Worm (Caenorhabditis elegans) whole organism, young adult: ENCODE results near the gene igcm-4.
A peak's percentile ranks its signal among the peaks of the same experiment; 100 is the strongest.

Source experiments
- B0019.2 ChIP-seq: fragments of 200-800 bp; sonication (Bioruptor generic); conservative IDR thresholded peaks from 2 replicates; pipeline ENCODE4 v1.3.6; 2022; ENCODE audit warnings: missing genetic modification reagents, missing genetic modification characterization, missing compliant biosample characterization
- B0035.1 ChIP-seq: sonication (generic microtip); optimal IDR thresholded peaks from 2 replicates; lab custom pipeline; 2016; ENCODE audit warnings: missing genetic modification characterization, mild to moderate bottlenecking, missing compliant biosample characterization, missing genotype, missing genetic modification reagents
- C17E4.6 ChIP-seq: fragments of 200-800 bp; sonication (Bioruptor generic); IDR thresholded peaks from 2 replicates; pipeline ENCODE4 v1.3.6; 2022; ENCODE audit warnings: missing genetic modification reagents, missing genetic modification characterization, missing compliant biosample characterization
- F37B4.10 ChIP-seq: fragments of 200-800 bp; sonication (Bioruptor generic); IDR thresholded peaks from 2 replicates; pipeline ENCODE4 v1.3.6; 2022; ENCODE audit warnings: missing genetic modification characterization, missing compliant biosample characterization
- F39B2.1 ChIP-seq: fragments of 200-800 bp; sonication (Bioruptor generic); IDR thresholded peaks from 2 replicates; pipeline ENCODE4 v1.3.6; 2022; ENCODE audit warnings: missing genetic modification reagents, missing genetic modification characterization, missing compliant biosample characterization
- F49E8.2 ChIP-seq: sonication (generic microtip); optimal IDR thresholded peaks from 3 replicates; lab custom pipeline; 2017; ENCODE audit warnings: missing genetic modification characterization, mild to moderate bottlenecking, missing compliant biosample characterization, antibody characterized with exemption, moderate library complexity; ENCODE audit not compliant: insufficient read depth
- K12H6.12 ChIP-seq: fragments of 200-800 bp; sonication (Bioruptor generic); optimal IDR thresholded peaks from 2 replicates; lab custom pipeline; 2018; ENCODE audit warnings: mild to moderate bottlenecking, missing genetic modification characterization, missing compliant biosample characterization
- Y53F4B.3 ChIP-seq: fragments of 200-800 bp; sonication (Bioruptor generic); IDR thresholded peaks from 2 replicates; pipeline ENCODE4 v1.3.6; 2022; ENCODE audit warnings: missing genetic modification reagents, missing genetic modification characterization, missing compliant biosample characterization
- Y67H2A.10 ChIP-seq: fragments of 200-800 bp; sonication (Bioruptor generic); conservative IDR thresholded peaks from 2 replicates; pipeline ENCODE4 v1.3.6; 2022; ENCODE audit warnings: missing genetic modification reagents, missing genetic modification characterization, missing compliant biosample characterization
- Y95B8A.8 ChIP-seq: fragments of 200-800 bp; sonication (Bioruptor generic); IDR thresholded peaks from 2 replicates; pipeline ENCODE4 v1.3.6; 2022; ENCODE audit warnings: missing genetic modification reagents, missing genetic modification characterization, missing compliant biosample characterization
- atf-7 ChIP-seq: sonication (generic microtip); optimal IDR thresholded peaks from 2 replicates; lab custom pipeline; 2017; ENCODE audit warnings: mild to moderate bottlenecking, missing genetic modification characterization, missing compliant biosample characterization
- attf-5 ChIP-seq: fragments of 200-800 bp; sonication (Bioruptor generic); optimal IDR thresholded peaks from 2 replicates; lab custom pipeline; 2018; ENCODE audit warnings: mild to moderate bottlenecking, missing genetic modification characterization, missing compliant biosample characterization
- ceh-100 ChIP-seq: fragments of 200-800 bp; sonication (Bioruptor generic); IDR thresholded peaks from 2 replicates; pipeline ENCODE4 v1.3.6; 2022; ENCODE audit warnings: missing genetic modification reagents, missing genetic modification characterization, missing compliant biosample characterization
- ceh-58 ChIP-seq: fragments of 200-800 bp; sonication (Bioruptor generic); IDR thresholded peaks from 2 replicates; pipeline ENCODE4 v1.3.6; 2022; ENCODE audit warnings: missing genetic modification characterization, missing compliant biosample characterization
- gei-17 ChIP-seq: fragments of 200-800 bp; sonication (Bioruptor generic); optimal IDR thresholded peaks from 2 replicates; lab custom pipeline; 2018; ENCODE audit warnings: mild to moderate bottlenecking, missing genetic modification characterization, missing compliant biosample characterization
- hmg-20 ChIP-seq: fragments of 200-800 bp; sonication (Bioruptor generic); IDR thresholded peaks from 2 replicates; pipeline ENCODE4 v1.3.6; 2022; ENCODE audit warnings: missing genetic modification reagents, missing genetic modification characterization, missing compliant biosample characterization
- hsf-1 ChIP-seq: fragments of 200-800 bp; sonication (Bioruptor generic); IDR thresholded peaks from 2 replicates; pipeline ENCODE4 v1.3.6; 2022; ENCODE audit warnings: missing genetic modification reagents, missing genetic modification characterization, missing compliant biosample characterization
- lag-1 ChIP-seq: fragments of 200-800 bp; sonication (Bioruptor generic); IDR thresholded peaks from 2 replicates; pipeline ENCODE4 v1.3.6; 2022; ENCODE audit warnings: missing genetic modification reagents, missing genetic modification characterization, missing compliant biosample characterization
- let-526 ChIP-seq: fragments of 200-800 bp; sonication (Bioruptor generic); IDR thresholded peaks from 2 replicates; pipeline ENCODE4 v1.3.6; 2022; ENCODE audit warnings: missing genetic modification reagents, missing genetic modification characterization, missing compliant biosample characterization
- lin-40 ChIP-seq: sonication (generic microtip); optimal IDR thresholded peaks from 2 replicates; lab custom pipeline; 2016; ENCODE audit warnings: missing genetic modification characterization, mild to moderate bottlenecking, missing compliant biosample characterization, missing genotype, missing genetic modification reagents
- lsy-27 ChIP-seq: sonication (generic microtip); optimal IDR thresholded peaks from 2 replicates; lab custom pipeline; 2017; ENCODE audit warnings: missing genetic modification characterization, mild to moderate bottlenecking, missing compliant biosample characterization, antibody characterized with exemption, missing genotype, borderline replicate concordance; ENCODE audit not compliant: insufficient read depth
- madf-3 ChIP-seq: fragments of 200-800 bp; sonication (Bioruptor generic); IDR thresholded peaks from 2 replicates; pipeline ENCODE4 v1.3.6; 2022; ENCODE audit warnings: missing genetic modification reagents, missing genetic modification characterization, missing compliant biosample characterization
- nhr-27 ChIP-seq: fragments of 200-800 bp; sonication (Bioruptor generic); optimal IDR thresholded peaks from 2 replicates; lab custom pipeline; 2018; ENCODE audit warnings: mild to moderate bottlenecking, missing genetic modification characterization, moderate library complexity, missing compliant biosample characterization
- nhr-80 ChIP-seq: sonication (generic microtip); optimal IDR thresholded peaks from 2 replicates; lab custom pipeline; 2016; ENCODE audit warnings: missing genetic modification characterization, missing compliant biosample characterization
- pha-4 ChIP-seq: fragments of 150-350 bp; sonication (generic microtip); optimal IDR thresholded peaks from 2 replicates; lab custom pipeline; 2014; ENCODE audit warnings: missing biosample characterization, missing genetic modification reagents, missing genetic modification characterization
- sdz-38 ChIP-seq: sonication (generic microtip); optimal IDR thresholded peaks from 2 replicates; lab custom pipeline; 2016; ENCODE audit warnings: missing genotype, missing genetic modification characterization, missing compliant biosample characterization
- snpc-1.1 ChIP-seq: sonication (generic microtip); optimal IDR thresholded peaks from 2 replicates; lab custom pipeline; 2017; ENCODE audit warnings: missing genetic modification characterization, mild to moderate bottlenecking, missing compliant biosample characterization, antibody characterized with exemption, moderate library complexity, missing genotype, missing genetic modification reagents; ENCODE audit not compliant: insufficient read depth
- snpc-4 ChIP-seq, 5 experiments: fragments of 150-350 bp in 1 of 5; sonication (generic microtip) in 4 of 5; optimal IDR thresholded peaks; 2 replicates each; lab custom pipeline; 2014 to 2018; ENCODE audit warnings: missing genetic modification characterization in 5 of 5, missing biosample characterization in 3 of 5, antibody characterized with exemption in 2 of 5, mild to moderate bottlenecking in 2 of 5, missing compliant biosample characterization in 2 of 5, missing genotype in 2 of 5, moderate library complexity in 2 of 5, missing genetic modification reagents in 1 of 5
- xnd-1 ChIP-seq: sonication (generic microtip); optimal IDR thresholded peaks from 2 replicates; lab custom pipeline; 2016; ENCODE audit warnings: missing genotype, missing genetic modification reagents, missing genetic modification characterization, missing compliant biosample characterization
- zim-3 ChIP-seq: sonication (generic microtip); optimal IDR thresholded peaks from 2 replicates; lab custom pipeline; 2017; ENCODE audit warnings: mild to moderate bottlenecking, missing genetic modification characterization, moderate library complexity, missing compliant biosample characterization
- ztf-26 ChIP-seq: sonication (generic microtip); optimal IDR thresholded peaks from 2 replicates; lab custom pipeline; 2017; ENCODE audit warnings: missing genetic modification characterization, missing compliant biosample characterization
- ztf-28 ChIP-seq: fragments of 200-800 bp; sonication (Bioruptor generic); IDR thresholded peaks from 2 replicates; pipeline ENCODE4 v1.3.6; 2022; ENCODE audit warnings: missing genetic modification reagents, missing genetic modification characterization, missing compliant biosample characterization
- ztf-3 ChIP-seq: fragments of 200-800 bp; sonication (Bioruptor generic); optimal IDR thresholded peaks from 2 replicates; lab custom pipeline; 2018; ENCODE audit warnings: mild to moderate bottlenecking, missing genetic modification characterization, missing compliant biosample characterization

Gene igcm-4

ce11 chrX:2045603-2046002, 557 bp downstream of the igcm-4 start:
- TF ChIP-seq hmg-20 (no peak), ztf-26 (no peak), xnd-1 (tag; lab: Kevin White, UChicago) (no peak), nhr-80 (tag; lab: Kevin White, UChicago) (no peak), lsy-27 (tag; lab: Kevin White, UChicago) (no peak), F37B4.10 (no peak), lag-1 (GFP tag; lab: Robert Waterston, UW) (no peak), snpc-4 (GFP tag; optimal IDR thresholded peaks at IDR 0.05; lab: Kevin White, UChicago) (no peak), snpc-4 (tag; optimal IDR thresholded peaks at IDR 0.05; lab: Kevin White, UChicago) (no peak), atf-7 (tag; lab: Kevin White, UChicago) (no peak), C17E4.6 (no peak), ceh-100 (GFP tag; lab: Robert Waterston, UW) (no peak), lin-40 (tag; lab: Kevin White, UChicago) (no peak)

ce11 chrX:2044541-2045168, 1.5 kb downstream of the igcm-4 start:
- TF ChIP-seq lag-1 (GFP tag; lab: Robert Waterston, UW) (no peak), Y67H2A.10 (GFP tag; lab: Robert Waterston, UW) (no peak), nhr-27 (tag; lab: Kevin White, UChicago) (no peak), B0019.2 (GFP tag; lab: Robert Waterston, UW) (no peak), madf-3 (GFP tag; lab: Robert Waterston, UW) (no peak), gei-17 (no peak), hsf-1 (GFP tag; lab: Robert Waterston, UW) (no peak), Y53F4B.3 (GFP tag; lab: Robert Waterston, UW) (no peak), attf-5 (GFP tag; lab: Kevin White, UChicago) (no peak), B0035.1 (tag; lab: Kevin White, UChicago) (no peak), ztf-3 (GFP tag; lab: Kevin White, UChicago) (no peak), ztf-28 (GFP tag; lab: Robert Waterston, UW) (no peak), F49E8.2 (tag; lab: Kevin White, UChicago) (no peak), ceh-58 (GFP tag; lab: Robert Waterston, UW) (no peak), F39B2.1 (GFP tag; lab: Robert Waterston, UW) (no peak), ztf-26 (no peak), zim-3 (tag; lab: Kevin White, UChicago) (no peak), let-526 (GFP tag; lab: Robert Waterston, UW) (no peak), sdz-38 (tag; lab: Kevin White, UChicago) (no peak)

ce11 chrX:2043224-2043623, 2.9 kb downstream of the igcm-4 start:
- TF ChIP-seq K12H6.12 (tag; lab: Kevin White, UChicago) (peak; percentile 23), pha-4 (tag; lab: Kevin White, UChicago) (no peak)

- no peak for TF ChIP-seq snpc-1.1 (tag; lab: Kevin White, UChicago)
- no peak for TF ChIP-seq Y95B8A.8 (GFP tag; lab: Robert Waterston, UW)
Measured at ce11 chrX:2042621-2043020, 3.5 kb downstream of the igcm-4 start.
